Fruit fly (Drosophila melanogaster): Measurements from ENCODE around the gene CG31974.

DNA sequence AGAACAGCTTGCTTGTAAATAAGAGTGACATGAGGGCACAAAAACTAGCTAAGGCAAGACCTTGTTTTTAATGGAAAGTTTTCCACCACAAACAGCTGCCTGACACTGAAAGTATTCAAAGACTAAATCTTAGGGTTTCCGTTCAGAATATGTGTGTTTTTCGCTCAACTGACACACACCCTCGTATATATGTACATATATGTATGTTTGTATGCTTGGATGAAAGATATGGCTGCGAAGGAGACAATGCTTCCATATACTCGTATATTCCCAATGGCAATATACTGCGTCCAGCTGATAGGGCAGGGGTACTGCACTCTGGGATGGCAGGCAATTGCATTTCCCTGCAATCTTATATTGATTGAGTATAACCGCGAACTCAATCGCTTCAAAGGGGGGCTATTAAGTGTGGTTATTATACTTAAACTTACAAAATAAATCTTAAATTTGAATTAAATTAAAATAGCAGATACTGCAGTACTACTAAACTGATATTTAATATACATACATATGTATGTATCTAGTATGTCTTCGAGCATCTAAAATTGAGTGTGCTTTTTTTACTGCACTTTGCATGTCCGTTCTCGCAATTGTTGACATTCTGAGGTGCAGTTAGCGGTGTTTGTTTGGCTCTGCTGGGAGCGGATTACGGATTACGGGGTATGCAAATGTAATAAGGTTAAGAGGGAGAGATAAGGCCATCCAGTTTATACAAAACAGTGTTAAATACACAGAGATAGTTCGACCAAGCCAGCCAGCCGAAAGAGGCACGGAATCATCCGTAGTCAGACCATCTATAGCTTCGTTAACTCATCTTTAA lies 8.1 kb downstream of the CG31974 start:
- TF ChIP-seq insv (optimal IDR thresholded peaks at IDR 0.05) (no peak), ttk (optimal IDR thresholded peaks at IDR 0.05) (no peak), psq (optimal IDR thresholded peaks at IDR 0.05) (no peak)

All from Kc167 (cell line).